Worm (Caenorhabditis elegans) whole organism, young adult: Measurements from ENCODE around the gene tag-290.

Experiments
- B0336.3 ChIP-seq: fragments of 200-800 bp; sonication (Bioruptor generic); IDR thresholded peaks from 2 replicates; pipeline ENCODE4 v1.3.6; 2022; ENCODE audit warnings: missing genetic modification characterization, missing compliant biosample characterization
- C06A6.2 ChIP-seq: fragments of 200-800 bp; sonication (Bioruptor generic); conservative IDR thresholded peaks from 2 replicates; pipeline ENCODE4 v1.3.6; 2022; ENCODE audit warnings: missing genetic modification characterization, missing compliant biosample characterization
- C17E4.6 ChIP-seq: fragments of 200-800 bp; sonication (Bioruptor generic); IDR thresholded peaks from 2 replicates; pipeline ENCODE4 v1.3.6; 2022; ENCODE audit warnings: missing genetic modification reagents, missing genetic modification characterization, missing compliant biosample characterization
- D2030.7 ChIP-seq: fragments of 200-800 bp; sonication (Bioruptor generic); IDR thresholded peaks from 2 replicates; pipeline ENCODE4 v1.3.6; 2022; ENCODE audit warnings: missing genetic modification reagents, missing genetic modification characterization, missing compliant biosample characterization
- F33H1.4 ChIP-seq: fragments of 200-800 bp; sonication (Bioruptor generic); IDR thresholded peaks from 2 replicates; pipeline ENCODE4 v1.3.6; 2022; ENCODE audit warnings: missing genetic modification reagents, missing genetic modification characterization, missing compliant biosample characterization
- F37B4.10 ChIP-seq: fragments of 200-800 bp; sonication (Bioruptor generic); IDR thresholded peaks from 2 replicates; pipeline ENCODE4 v1.3.6; 2022; ENCODE audit warnings: missing genetic modification characterization, missing compliant biosample characterization
- F52B5.7 ChIP-seq: sonication (generic microtip); optimal IDR thresholded peaks from 2 replicates; lab custom pipeline; 2016; ENCODE audit warnings: mild to moderate bottlenecking, missing genetic modification characterization, missing compliant biosample characterization
- F55B11.4 ChIP-seq: sonication (generic microtip); optimal IDR thresholded peaks from 2 replicates; lab custom pipeline; 2016; ENCODE audit warnings: missing compliant biosample characterization, missing genetic modification characterization, borderline replicate concordance; ENCODE audit not compliant: insufficient read depth
- K11D2.4 ChIP-seq: fragments of 200-800 bp; sonication (Bioruptor generic); IDR thresholded peaks from 2 replicates; pipeline ENCODE4 v1.3.6; 2022; ENCODE audit warnings: missing genetic modification reagents, missing genetic modification characterization, missing compliant biosample characterization
- Y53G8AR.9 ChIP-seq: fragments of 200-800 bp; sonication (Bioruptor generic); conservative IDR thresholded peaks from 2 replicates; pipeline ENCODE4 v1.3.6; 2022; ENCODE audit warnings: missing genetic modification reagents, missing genetic modification characterization, missing compliant biosample characterization
- Y56A3A.18 ChIP-seq: fragments of 200-800 bp; sonication (Bioruptor generic); IDR thresholded peaks from 2 replicates; pipeline ENCODE4 v1.3.6; 2022; ENCODE audit warnings: missing genetic modification reagents, missing genetic modification characterization, missing compliant biosample characterization
- Y67H2A.10 ChIP-seq: fragments of 200-800 bp; sonication (Bioruptor generic); conservative IDR thresholded peaks from 2 replicates; pipeline ENCODE4 v1.3.6; 2022; ENCODE audit warnings: missing genetic modification reagents, missing genetic modification characterization, missing compliant biosample characterization
- ZK185.1 ChIP-seq: sonication (generic microtip); optimal IDR thresholded peaks from 2 replicates; lab custom pipeline; 2016; ENCODE audit warnings: mild to moderate bottlenecking, missing genetic modification characterization, missing compliant biosample characterization; ENCODE audit not compliant: poor library complexity, severe bottlenecking
- akir-1 ChIP-seq: fragments of 200-800 bp; sonication (Bioruptor generic); optimal IDR thresholded peaks from 2 replicates; lab custom pipeline; 2018; ENCODE audit warnings: mild to moderate bottlenecking, missing genetic modification characterization, moderate library complexity, missing compliant biosample characterization
- aptf-2 ChIP-seq: fragments of 200-800 bp; sonication (Bioruptor generic); conservative IDR thresholded peaks from 2 replicates; pipeline ENCODE4 v1.3.6; 2022; ENCODE audit warnings: missing genetic modification reagents, missing genetic modification characterization, missing compliant biosample characterization
- aptf-3 ChIP-seq: fragments of 200-800 bp; sonication (Bioruptor generic); IDR thresholded peaks from 2 replicates; pipeline ENCODE4 v1.3.6; 2022; ENCODE audit warnings: missing genetic modification characterization, missing compliant biosample characterization
- athp-1 ChIP-seq: sonication (generic microtip); optimal IDR thresholded peaks from 2 replicates; lab custom pipeline; 2017; ENCODE audit warnings: mild to moderate bottlenecking, missing genetic modification characterization, missing compliant biosample characterization
- attf-5 ChIP-seq: fragments of 200-800 bp; sonication (Bioruptor generic); optimal IDR thresholded peaks from 2 replicates; lab custom pipeline; 2018; ENCODE audit warnings: mild to moderate bottlenecking, missing genetic modification characterization, missing compliant biosample characterization
- attf-6 ChIP-seq: fragments of 200-800 bp; sonication (Bioruptor generic); IDR thresholded peaks from 2 replicates; pipeline ENCODE4 v1.3.6; 2022; ENCODE audit warnings: missing genetic modification reagents, missing genetic modification characterization, missing compliant biosample characterization
- cebp-1 ChIP-seq, 2 experiments: fragments of 200-800 bp in 1 of 2; sonication (Bioruptor generic) in 1 of 2; sonication (generic microtip) in 1 of 2; IDR thresholded peaks in 1 of 2; optimal IDR thresholded peaks in 1 of 2; 2 replicates each; pipeline versions ENCODE4 v1.3.6 to Lab custom; 2017 to 2022; ENCODE audit warnings: missing compliant biosample characterization in 2 of 2, missing genetic modification characterization in 2 of 2, mild to moderate bottlenecking in 1 of 2, missing genetic modification reagents in 1 of 2, moderate library complexity in 1 of 2
- cebp-2 ChIP-seq: fragments of 200-800 bp; sonication (Bioruptor generic); IDR thresholded peaks from 2 replicates; pipeline ENCODE4 v1.3.6; 2022; ENCODE audit warnings: missing genetic modification characterization, missing compliant biosample characterization
- ceh-100 ChIP-seq: fragments of 200-800 bp; sonication (Bioruptor generic); IDR thresholded peaks from 2 replicates; pipeline ENCODE4 v1.3.6; 2022; ENCODE audit warnings: missing genetic modification reagents, missing genetic modification characterization, missing compliant biosample characterization
- die-1 ChIP-seq: sonication (generic microtip); optimal IDR thresholded peaks from 2 replicates; lab custom pipeline; 2016; ENCODE audit warnings: missing genotype, mild to moderate bottlenecking, missing genetic modification characterization, missing compliant biosample characterization
- efl-1 ChIP-seq: fragments of 150-350 bp; optimal IDR thresholded peaks from 2 replicates; lab custom pipeline; 2014; ENCODE audit warnings: missing biosample characterization, missing genetic modification reagents, missing genetic modification characterization
- gei-17 ChIP-seq: fragments of 200-800 bp; sonication (Bioruptor generic); optimal IDR thresholded peaks from 2 replicates; lab custom pipeline; 2018; ENCODE audit warnings: mild to moderate bottlenecking, missing genetic modification characterization, missing compliant biosample characterization
- hlh-12 ChIP-seq: sonication (generic microtip); optimal IDR thresholded peaks from 2 replicates; lab custom pipeline; 2016; ENCODE audit warnings: missing genetic modification characterization, missing compliant biosample characterization
- lag-1 ChIP-seq: fragments of 200-800 bp; sonication (Bioruptor generic); IDR thresholded peaks from 2 replicates; pipeline ENCODE4 v1.3.6; 2022; ENCODE audit warnings: missing genetic modification reagents, missing genetic modification characterization, missing compliant biosample characterization
- lin-26 ChIP-seq: fragments of 200-800 bp; sonication (Bioruptor generic); IDR thresholded peaks from 2 replicates; pipeline ENCODE4 v1.3.6; 2022; ENCODE audit warnings: missing genetic modification reagents, missing genetic modification characterization, missing compliant biosample characterization
- lin-40 ChIP-seq: sonication (generic microtip); optimal IDR thresholded peaks from 2 replicates; lab custom pipeline; 2016; ENCODE audit warnings: missing genetic modification characterization, mild to moderate bottlenecking, missing compliant biosample characterization, missing genotype, missing genetic modification reagents
- lsl-1 ChIP-seq: fragments of 200-800 bp; sonication (Bioruptor generic); optimal IDR thresholded peaks from 2 replicates; lab custom pipeline; 2018; ENCODE audit warnings: mild to moderate bottlenecking, missing genetic modification characterization, moderate library complexity, missing compliant biosample characterization
- madf-3 ChIP-seq: fragments of 200-800 bp; sonication (Bioruptor generic); IDR thresholded peaks from 2 replicates; pipeline ENCODE4 v1.3.6; 2022; ENCODE audit warnings: missing genetic modification reagents, missing genetic modification characterization, missing compliant biosample characterization
- mes-4 ChIP-seq: sonication (generic microtip); optimal IDR thresholded peaks from 2 replicates; lab custom pipeline; 2016; ENCODE audit warnings: missing genotype, missing genetic modification characterization, missing compliant biosample characterization
- nfya-2 ChIP-seq: fragments of 200-800 bp; sonication (Bioruptor generic); IDR thresholded peaks from 2 replicates; pipeline ENCODE4 v1.3.6; 2022; ENCODE audit warnings: missing genetic modification reagents, missing genetic modification characterization, missing compliant biosample characterization
- nhr-179 ChIP-seq: sonication (generic microtip); optimal IDR thresholded peaks from 2 replicates; lab custom pipeline; 2016; ENCODE audit warnings: mild to moderate bottlenecking, missing genetic modification characterization, missing compliant biosample characterization
- nhr-27 ChIP-seq: fragments of 200-800 bp; sonication (Bioruptor generic); optimal IDR thresholded peaks from 2 replicates; lab custom pipeline; 2018; ENCODE audit warnings: mild to moderate bottlenecking, missing genetic modification characterization, moderate library complexity, missing compliant biosample characterization
- nhr-80 ChIP-seq: sonication (generic microtip); optimal IDR thresholded peaks from 2 replicates; lab custom pipeline; 2016; ENCODE audit warnings: missing genetic modification characterization, missing compliant biosample characterization
- rec-8 ChIP-seq, 2 experiments: sonication (generic microtip); optimal IDR thresholded peaks; 2 replicates each; lab custom pipeline; 2016; ENCODE audit warnings: mild to moderate bottlenecking in 2 of 2, missing genetic modification characterization in 2 of 2, missing genetic modification reagents in 2 of 2, missing genotype in 2 of 2, missing biosample characterization in 1 of 2, missing compliant biosample characterization in 1 of 2, moderate library complexity in 1 of 2
- repo-1 ChIP-seq: sonication (generic microtip); optimal IDR thresholded peaks from 2 replicates; lab custom pipeline; 2017; ENCODE audit warnings: mild to moderate bottlenecking, missing genetic modification characterization, missing compliant biosample characterization
- sdz-38 ChIP-seq: sonication (generic microtip); optimal IDR thresholded peaks from 2 replicates; lab custom pipeline; 2016; ENCODE audit warnings: missing genotype, missing genetic modification characterization, missing compliant biosample characterization
- sea-2 ChIP-seq: fragments of 200-800 bp; sonication (Bioruptor generic); IDR thresholded peaks from 2 replicates; pipeline ENCODE4 v1.3.6; 2022; ENCODE audit warnings: missing genetic modification characterization, missing compliant biosample characterization
- snpc-1.1 ChIP-seq: sonication (generic microtip); optimal IDR thresholded peaks from 2 replicates; lab custom pipeline; 2017; ENCODE audit warnings: missing genetic modification characterization, mild to moderate bottlenecking, missing compliant biosample characterization, antibody characterized with exemption, moderate library complexity, missing genotype, missing genetic modification reagents; ENCODE audit not compliant: insufficient read depth
- snpc-3.4 ChIP-seq: sonication (generic microtip); optimal IDR thresholded peaks from 2 replicates; lab custom pipeline; 2017; ENCODE audit warnings: missing genetic modification characterization, mild to moderate bottlenecking, missing compliant biosample characterization, antibody characterized with exemption, moderate library complexity, missing genotype, missing genetic modification reagents
- tbp1 ChIP-seq: fragments of 200-800 bp; sonication (Bioruptor generic); optimal IDR thresholded peaks from 2 replicates; lab custom pipeline; 2018; ENCODE audit warnings: mild to moderate bottlenecking, missing genetic modification characterization, missing compliant biosample characterization
- unc-62 ChIP-seq: fragments of 150-350 bp; optimal IDR thresholded peaks from 2 replicates; lab custom pipeline; 2014; ENCODE audit warnings: missing biosample characterization, missing genetic modification reagents, missing genetic modification characterization
- xnd-1 ChIP-seq: sonication (generic microtip); optimal IDR thresholded peaks from 2 replicates; lab custom pipeline; 2016; ENCODE audit warnings: missing genotype, missing genetic modification reagents, missing genetic modification characterization, missing compliant biosample characterization
- ztf-25 ChIP-seq: fragments of 200-800 bp; sonication (Bioruptor generic); IDR thresholded peaks from 2 replicates; pipeline ENCODE4 v1.3.6; 2022; ENCODE audit warnings: missing genetic modification reagents, missing genetic modification characterization, missing compliant biosample characterization
- ztf-6 ChIP-seq: fragments of 200-800 bp; sonication (Bioruptor generic); IDR thresholded peaks from 2 replicates; pipeline ENCODE4 v1.3.6; 2022; ENCODE audit warnings: missing genetic modification reagents, missing genetic modification characterization, missing compliant biosample characterization

Gene tag-290

ce11 chrV:11572803-11573490, 40.2 kb upstream of the tag-290 start, which contains the start of the genes H12C20.7 and nhr-68 (continued):
- TF ChIP-seq Y53G8AR.9 (0 out of 2 replicates have a peak, but pooled peaks have one; percentile 13), cebp-1 (GFP tag; IDR thresholded peaks at IDR 0.05; lab: Robert Waterston, UW) (peak; percentile 51; the same call in 1 of the 2 replicates), cebp-1 (tag; optimal IDR thresholded peaks at IDR 0.05; lab: Kevin White, UChicago) (peak; percentile 85), F55B11.4 (tag; lab: Kevin White, UChicago) (no peak), rec-8 (tag; optimal IDR thresholded peaks at IDR 0.05; lab: Kevin White, UChicago) (no peak), tbp1 (GFP tag; lab: Kevin White, UChicago) (peak; percentile 70), snpc-3.4 (tag; lab: Kevin White, UChicago) (no peak), aptf-3 (GFP tag; lab: Robert Waterston, UW) (no peak), aptf-2 (no peak), nhr-27 (tag; lab: Kevin White, UChicago) (no peak), die-1 (tag; lab: Kevin White, UChicago) (peak; percentile 68), Y67H2A.10 (no peak), ztf-6 (no peak), K11D2.4 (GFP tag; lab: Robert Waterston, UW) (peak; percentile 76), nfya-2 (GFP tag; lab: Robert Waterston, UW) (no peak), unc-62 (GFP tag; lab: Kevin White, UChicago) (peak; percentile 3), efl-1 (GFP tag; lab: Kevin White, UChicago) (no peak), hlh-12 (tag; lab: Kevin White, UChicago) (no peak), mes-4 (no peak), cebp-2 (GFP tag; lab: Robert Waterston, UW) (no peak), F33H1.4 (no peak), ztf-25 (GFP tag; lab: Robert Waterston, UW) (no peak), C17E4.6 (GFP tag; lab: Robert Waterston, UW) (no peak), attf-5 (peak; percentile 70), sea-2 (GFP tag; lab: Robert Waterston, UW) (no peak), repo-1 (tag; lab: Kevin White, UChicago) (peak; percentile 90), lin-40 (peak; percentile 95), F52B5.7 (tag; lab: Kevin White, UChicago) (peak; percentile 63), ceh-100 (GFP tag; lab: Robert Waterston, UW) (no peak), sdz-38 (tag; lab: Kevin White, UChicago) (no peak), gei-17 (GFP tag; lab: Kevin White, UChicago) (peak; percentile 80), attf-6 (GFP tag; lab: Robert Waterston, UW) (no peak), ZK185.1 (tag; lab: Kevin White, UChicago) (peak; percentile 84), athp-1 (peak; percentile 37), lag-1 (GFP tag; lab: Robert Waterston, UW) (0 out of 2 replicates have a peak, but pooled peaks have one; percentile 38), madf-3 (GFP tag; lab: Robert Waterston, UW) (no peak), B0336.3 (GFP tag; lab: Robert Waterston, UW) (peak; percentile 83; the same call in 1 of the 2 replicates), nhr-80 (tag; lab: Kevin White, UChicago) (peak; percentile 98), Y56A3A.18 (peak; percentile 40; the same call in 1 of the 2 replicates), snpc-1.1 (tag; lab: Kevin White, UChicago) (no peak), lsl-1 (GFP tag; lab: Kevin White, UChicago) (no peak), lin-26 (GFP tag; lab: Robert Waterston, UW) (peak; percentile 51; the same call in 1 of the 2 replicates), nhr-179 (tag; lab: Kevin White, UChicago) (no peak), C06A6.2 (GFP tag; lab: Robert Waterston, UW) (peak; percentile 90), akir-1 (GFP tag; lab: Kevin White, UChicago) (peak; percentile 42), F37B4.10 (no peak), D2030.7 (no peak), xnd-1 (tag; lab: Kevin White, UChicago) (no peak)
